Worm (Caenorhabditis elegans): ENCODE results near the gene eelo-2.

The eelo-2 gene

ce11 chrIV:17281060-17282021, 31.4 kb downstream of the eelo-2 start (continued):
- peak; percentile 90; the same call in 1 of the 2 replicates for TF ChIP-seq ztf-1 (GFP tag; conservative IDR thresholded peaks at IDR 0.05)

ce11 chrIV:17284099-17284498, 34.2 kb downstream of the eelo-2 start, which contains the start of gene nra-1:
nra-1 (minus strand) TSS chrIV:17284199.
- TF ChIP-seq elt-3 (tag; optimal IDR thresholded peaks at IDR 0.05), result no peak
- TF ChIP-seq crh-2 (tag; optimal IDR thresholded peaks at IDR 0.05), result no peak
- no peak for TF ChIP-seq ceh-82 (tag; optimal IDR thresholded peaks at IDR 0.05)
- TF ChIP-seq Y55F3AM.14 (GFP tag; optimal IDR thresholded peaks at IDR 0.05), result no peak
- TF ChIP-seq nhr-23 (tag; optimal IDR thresholded peaks at IDR 0.05), result no peak
- TF ChIP-seq F13H6.1 (tag; optimal IDR thresholded peaks at IDR 0.05), result no peak
- TF ChIP-seq sem-4 (tag; optimal IDR thresholded peaks at IDR 0.05), result no peak
- no peak for TF ChIP-seq mab-5 (tag; optimal IDR thresholded peaks at IDR 0.05)
- TF ChIP-seq ceh-16 (tag; optimal IDR thresholded peaks at IDR 0.05), result no peak
- no peak for TF ChIP-seq ztf-4 (tag; optimal IDR thresholded peaks at IDR 0.05)
- no peak for TF ChIP-seq sma-9 (GFP tag; optimal IDR thresholded peaks at IDR 0.05)
- TF ChIP-seq sma-9 (tag; optimal IDR thresholded peaks at IDR 0.05), result no peak
- TF ChIP-seq nhr-21 (tag; optimal IDR thresholded peaks at IDR 0.05), result no peak
- no peak for TF ChIP-seq aly-2 (tag; optimal IDR thresholded peaks at IDR 0.05)
- no peak for TF ChIP-seq nhr-11 (tag; optimal IDR thresholded peaks at IDR 0.05)
- no peak for TF ChIP-seq nhr-25 (tag; optimal IDR thresholded peaks at IDR 0.05)
- TF ChIP-seq peb-1 (tag; optimal IDR thresholded peaks at IDR 0.05), result no peak
- no peak for TF ChIP-seq nhr-10 (tag; optimal IDR thresholded peaks at IDR 0.05)
- no peak for TF ChIP-seq unc-62 (GFP tag; optimal IDR thresholded peaks at IDR 0.05)
- TF ChIP-seq ama-1 (optimal IDR thresholded peaks at IDR 0.05), result no peak

ce11 chrIV:17285263-17285662, 35.3 kb downstream of the eelo-2 start:
- no peak for TF ChIP-seq nhr-6 (tag; optimal IDR thresholded peaks at IDR 0.05)
- peak in 1 of 2 experiments; percentile 56 for TF ChIP-seq lsy-2 (tag; optimal IDR thresholded peaks at IDR 0.05)
- peak; percentile 52 for TF ChIP-seq C34F6.9 (tag; optimal IDR thresholded peaks at IDR 0.05)
- peak; percentile 91 for TF ChIP-seq unc-55 (GFP tag; optimal IDR thresholded peaks at IDR 0.05)
- peak; percentile 50 for TF ChIP-seq nhr-129 (tag; optimal IDR thresholded peaks at IDR 0.05)
- peak; percentile 31 for TF ChIP-seq zag-1 (tag; optimal IDR thresholded peaks at IDR 0.05)
- peak; percentile 7 for TF ChIP-seq lin-13 (GFP tag; optimal IDR thresholded peaks at IDR 0.05)
- TF ChIP-seq sma-3 (GFP tag; optimal IDR thresholded peaks at IDR 0.05), result no peak
- TF ChIP-seq aly-2 (tag; optimal IDR thresholded peaks at IDR 0.05), result no peak
- no peak for TF ChIP-seq ama-1 (optimal IDR thresholded peaks at IDR 0.05)
- peak; percentile 69 for TF ChIP-seq crh-2 (tag; optimal IDR thresholded peaks at IDR 0.05)
- peak; percentile 18 for TF ChIP-seq ztf-4 (tag; optimal IDR thresholded peaks at IDR 0.05)
- no peak for TF ChIP-seq blmp-1 (tag; optimal IDR thresholded peaks at IDR 0.05; ENCODE audit: insufficient read depth)
- peak; percentile 66 for TF ChIP-seq sma-9 (GFP tag; optimal IDR thresholded peaks at IDR 0.05)
- no peak for TF ChIP-seq sma-9 (tag; optimal IDR thresholded peaks at IDR 0.05)

ce11 chrIV:17287908-17288675, 38.2 kb downstream of the eelo-2 start, which contains the start of gene zipt-7.1:
zipt-7.1 (minus strand) TSS chrIV:17288139.
- TF ChIP-seq nhr-129 (tag; optimal IDR thresholded peaks at IDR 0.05), result peak; percentile 55
- TF ChIP-seq blmp-1 (tag; optimal IDR thresholded peaks at IDR 0.05; ENCODE audit: insufficient read depth), result no peak

ce11 chrIV:17291629-17292199, 41.8 kb downstream of the eelo-2 start, which contains the start of the genes T28F3.11 and slc-17.4:
T28F3.11 (minus strand) TSS chrIV:17291679.
slc-17.4 (minus strand) TSS chrIV:17291733.
- TF ChIP-seq unc-55 (GFP tag; optimal IDR thresholded peaks at IDR 0.05) (peak; percentile 4), nhr-11 (tag; optimal IDR thresholded peaks at IDR 0.05) (no peak)

All from whole organism, L2 larva.